Worm (Caenorhabditis elegans) whole organism, L2 larva: ENCODE measurements around the gene C56C10.4.

Experiments used
- C34F6.9 ChIP-seq: fragments of 150-350 bp; optimal IDR thresholded peaks from 2 replicates; lab custom pipeline; 2014; ENCODE audit warnings: missing biosample characterization, missing genetic modification characterization
- F13H6.1 ChIP-seq: sonication (generic microtip); optimal IDR thresholded peaks from 2 replicates; lab custom pipeline; 2016; ENCODE audit warnings: missing genetic modification characterization, missing compliant biosample characterization
- R02D3.7 ChIP-seq: fragments of 150-350 bp; optimal IDR thresholded peaks from 2 replicates; lab custom pipeline; 2014; ENCODE audit warnings: missing biosample characterization, missing genetic modification characterization
- ZK546.5 ChIP-seq: sonication (generic microtip); optimal IDR thresholded peaks from 2 replicates; lab custom pipeline; 2017; ENCODE audit warnings: missing biosample characterization, missing genetic modification characterization
- alr-1 ChIP-seq: fragments of 150-350 bp; optimal IDR thresholded peaks from 2 replicates; lab custom pipeline; 2014; ENCODE audit warnings: missing biosample characterization, missing genetic modification characterization
- aly-2 ChIP-seq: fragments of 150-350 bp; optimal IDR thresholded peaks from 2 replicates; lab custom pipeline; 2014; ENCODE audit warnings: missing biosample characterization, missing genetic modification characterization
- blmp-1 ChIP-seq: sonication (generic microtip); optimal IDR thresholded peaks from 2 replicates; lab custom pipeline; 2017; ENCODE audit warnings: missing genetic modification characterization, mild to moderate bottlenecking, missing compliant biosample characterization, antibody characterized with exemption, moderate library complexity; ENCODE audit not compliant: insufficient read depth
- ceh-16 ChIP-seq: fragments of 150-350 bp; optimal IDR thresholded peaks from 2 replicates; lab custom pipeline; 2014; ENCODE audit warnings: missing biosample characterization, missing genetic modification characterization
- crh-2 ChIP-seq: sonication (generic microtip); optimal IDR thresholded peaks from 2 replicates; lab custom pipeline; 2017; ENCODE audit warnings: missing biosample characterization, missing genetic modification characterization
- dmd-4 ChIP-seq: sonication (generic microtip); optimal IDR thresholded peaks from 2 replicates; lab custom pipeline; 2017; ENCODE audit warnings: missing biosample characterization, missing genetic modification characterization
- egl-27 ChIP-seq: sonication (generic microtip); optimal IDR thresholded peaks from 3 replicates; lab custom pipeline; 2017; ENCODE audit warnings: missing biosample characterization, missing genetic modification reagents, missing genetic modification characterization
- elt-1 ChIP-seq: fragments of 150-350 bp; optimal IDR thresholded peaks from 2 replicates; lab custom pipeline; 2014; ENCODE audit warnings: missing biosample characterization, missing genetic modification characterization
- elt-3 ChIP-seq: sonication (generic microtip); optimal IDR thresholded peaks from 2 replicates; lab custom pipeline; 2017; ENCODE audit warnings: missing biosample characterization, missing genetic modification characterization
- fos-1 ChIP-seq: fragments of 150-350 bp; optimal IDR thresholded peaks from 2 replicates; lab custom pipeline; 2014; ENCODE audit warnings: missing biosample characterization, missing genetic modification characterization
- gmeb-1 ChIP-seq: fragments of 150-350 bp; optimal IDR thresholded peaks from 2 replicates; lab custom pipeline; 2014; ENCODE audit warnings: missing biosample characterization, missing genetic modification characterization
- lin-13 ChIP-seq: fragments of 150-350 bp; optimal IDR thresholded peaks from 2 replicates; lab custom pipeline; 2014; ENCODE audit warnings: missing biosample characterization, missing genetic modification reagents, missing genetic modification characterization
- lin-39 ChIP-seq: fragments of 150-350 bp; optimal IDR thresholded peaks from 2 replicates; lab custom pipeline; 2014; ENCODE audit warnings: missing biosample characterization, missing genetic modification reagents, missing genetic modification characterization
- lsy-2 ChIP-seq, 2 experiments: fragments of 150-350 bp in 1 of 2; sonication (generic microtip) in 1 of 2; optimal IDR thresholded peaks; 2 replicates each; lab custom pipeline; 2014 to 2017; ENCODE audit warnings: missing biosample characterization in 2 of 2, missing genetic modification characterization in 2 of 2
- mab-5 ChIP-seq: fragments of 150-350 bp; optimal IDR thresholded peaks from 2 replicates; lab custom pipeline; 2014; ENCODE audit warnings: missing biosample characterization, missing genetic modification characterization
- mbf-1 ChIP-seq: sonication (generic microtip); optimal IDR thresholded peaks from 2 replicates; lab custom pipeline; 2017; ENCODE audit warnings: missing biosample characterization, missing genetic modification characterization
- nhr-12 ChIP-seq: fragments of 150-350 bp; optimal IDR thresholded peaks from 2 replicates; lab custom pipeline; 2014; ENCODE audit warnings: missing biosample characterization, missing genetic modification characterization
- nhr-129 ChIP-seq: fragments of 150-350 bp; optimal IDR thresholded peaks from 2 replicates; lab custom pipeline; 2014; ENCODE audit warnings: missing biosample characterization, missing genetic modification characterization
- nhr-21 ChIP-seq: fragments of 150-350 bp; optimal IDR thresholded peaks from 2 replicates; lab custom pipeline; 2014; ENCODE audit warnings: missing biosample characterization, missing genetic modification characterization
- nhr-237 ChIP-seq: fragments of 150-350 bp; optimal IDR thresholded peaks from 2 replicates; lab custom pipeline; 2014; ENCODE audit warnings: missing biosample characterization, missing genetic modification characterization
- nhr-6 ChIP-seq: fragments of 150-350 bp; optimal IDR thresholded peaks from 2 replicates; lab custom pipeline; 2014; ENCODE audit warnings: missing biosample characterization, missing genetic modification characterization
- nhr-77 ChIP-seq: fragments of 150-350 bp; optimal IDR thresholded peaks from 2 replicates; lab custom pipeline; 2014; ENCODE audit warnings: missing biosample characterization, missing genetic modification characterization
- sem-4 ChIP-seq: fragments of 150-350 bp; optimal IDR thresholded peaks from 2 replicates; lab custom pipeline; 2014; ENCODE audit warnings: missing biosample characterization, missing genetic modification reagents, missing genetic modification characterization
- sma-3 ChIP-seq: sonication (generic microtip); optimal IDR thresholded peaks from 2 replicates; lab custom pipeline; 2016; ENCODE audit warnings: missing genetic modification reagents, missing genetic modification characterization, missing compliant biosample characterization
- sma-9 ChIP-seq, 2 experiments: fragments of 150-350 bp in 1 of 2; sonication (generic microtip) in 1 of 2; optimal IDR thresholded peaks; 2 replicates each; lab custom pipeline; 2014 to 2016; ENCODE audit warnings: missing genetic modification characterization in 2 of 2, mild to moderate bottlenecking in 1 of 2, missing biosample characterization in 1 of 2, missing compliant biosample characterization in 1 of 2, missing genetic modification reagents in 1 of 2, moderate library complexity in 1 of 2
- snpc-4 ChIP-seq: fragments of 150-350 bp; optimal IDR thresholded peaks from 2 replicates; lab custom pipeline; 2014; ENCODE audit warnings: missing biosample characterization, missing genetic modification characterization
- unc-39 ChIP-seq: fragments of 150-350 bp; optimal IDR thresholded peaks from 2 replicates; lab custom pipeline; 2014; ENCODE audit warnings: missing biosample characterization, missing genetic modification characterization
- unc-55 ChIP-seq: fragments of 150-350 bp; sonication (generic microtip); optimal IDR thresholded peaks from 3 replicates; lab custom pipeline; 2014; ENCODE audit warnings: missing biosample characterization, missing genetic modification reagents, missing genetic modification characterization
- unc-62 ChIP-seq: fragments of 150-350 bp; optimal IDR thresholded peaks from 2 replicates; lab custom pipeline; 2014; ENCODE audit warnings: missing biosample characterization, missing genetic modification reagents, missing genetic modification characterization
- zag-1 ChIP-seq: fragments of 150-350 bp; optimal IDR thresholded peaks from 2 replicates; lab custom pipeline; 2014; ENCODE audit warnings: missing biosample characterization, missing genetic modification characterization
- ztf-1 ChIP-seq: fragments of 200-800 bp; sonication (Bioruptor generic); conservative IDR thresholded peaks from 2 replicates; pipeline ENCODE4 v1.3.6; 2022; ENCODE audit warnings: missing genetic modification characterization, missing compliant biosample characterization
- ztf-4 ChIP-seq: fragments of 150-350 bp; optimal IDR thresholded peaks from 2 replicates; lab custom pipeline; 2014; ENCODE audit warnings: missing biosample characterization, missing genetic modification characterization

Gene C56C10.4

DNA sequence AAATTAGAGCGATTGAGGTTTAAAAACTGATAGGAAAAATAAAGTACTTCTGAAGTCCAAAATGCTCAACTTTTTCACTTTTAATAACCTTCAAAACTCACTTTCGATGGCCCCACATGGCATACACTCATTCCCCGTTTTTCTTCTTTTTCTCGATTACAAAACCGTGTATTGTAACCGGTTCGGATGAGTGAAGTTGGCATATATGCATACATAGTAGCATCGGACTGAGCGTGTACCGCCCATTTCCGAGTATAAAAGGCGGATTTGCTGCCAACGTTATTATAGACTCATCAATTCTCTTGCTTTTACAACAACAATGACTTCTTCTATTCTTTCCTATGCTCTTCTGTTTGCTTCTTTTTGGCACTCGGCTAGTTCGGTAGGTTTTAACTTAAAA is at the start of gene C56C10.4:
TSS of gene C56C10.4 (plus strand) at position 301 of the 400 bp plus-strand sequence.
- TF ChIP-seq ztf-4 (no peak), zag-1 (tag; lab: Kevin White, UChicago) (no peak), ztf-1 (GFP tag; lab: Robert Waterston, UW) (no peak), unc-62 (GFP tag; lab: Kevin White, UChicago) (no peak), mbf-1 (tag; lab: Kevin White, UChicago) (no peak), nhr-237 (tag; lab: Kevin White, UChicago) (no peak), nhr-21 (no peak), egl-27 (tag; lab: Kevin White, UChicago) (no peak)

DNA sequence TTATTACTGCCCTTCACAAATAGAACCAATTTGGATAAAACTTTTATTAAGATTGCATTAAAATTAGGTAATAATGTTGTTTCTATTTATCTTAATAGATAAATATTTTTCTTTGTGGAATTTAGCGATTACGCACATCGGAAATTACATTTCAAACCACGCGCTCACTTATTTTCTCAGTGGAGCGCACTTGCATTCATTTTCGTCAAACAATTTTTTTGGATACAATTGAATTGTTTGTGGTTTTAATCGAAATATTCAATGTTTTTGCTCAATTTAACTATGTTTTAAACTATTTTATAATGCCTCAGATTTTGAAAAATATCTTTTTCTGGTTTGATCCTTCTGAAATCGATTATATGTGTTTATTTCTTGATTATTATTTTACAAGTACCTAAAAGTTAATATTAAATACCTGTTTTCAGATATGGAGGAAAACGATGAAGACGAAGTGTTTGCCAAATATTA is 46.9 kb upstream of the C56C10.4 start, which contains the start of gene utp-20:
TSS of gene utp-20 (plus strand) at position 418 of the 468 bp plus-strand sequence.
- TF ChIP-seq mbf-1 (tag; lab: Kevin White, UChicago) (no peak), F13H6.1 (tag; lab: Kevin White, UChicago) (peak; percentile 5), C34F6.9 (tag; lab: Kevin White, UChicago) (peak; percentile 64), lin-13 (GFP tag; lab: Kevin White, UChicago) (peak; percentile 44), crh-2 (tag; lab: Kevin White, UChicago) (peak; percentile 44), nhr-237 (tag; lab: Kevin White, UChicago) (no peak), sma-9 (GFP tag; optimal IDR thresholded peaks at IDR 0.05; lab: Kevin White, UChicago) (peak; percentile 30), sma-9 (tag; optimal IDR thresholded peaks at IDR 0.05; lab: Kevin White, UChicago) (no peak), gmeb-1 (tag; lab: Kevin White, UChicago) (peak; percentile 90), lsy-2 (tag; optimal IDR thresholded peaks at IDR 0.05; lab: Kevin White, UChicago) (peak in 1 of 2 experiments; percentile 81), sma-3 (GFP tag; lab: Kevin White, UChicago) (peak; percentile 55), nhr-77 (tag; lab: Kevin White, UChicago) (no peak), nhr-129 (tag; lab: Kevin White, UChicago) (peak; percentile 61), mab-5 (peak; percentile 13), unc-55 (GFP tag; lab: Kevin White, UChicago) (peak; percentile 87)

DNA sequence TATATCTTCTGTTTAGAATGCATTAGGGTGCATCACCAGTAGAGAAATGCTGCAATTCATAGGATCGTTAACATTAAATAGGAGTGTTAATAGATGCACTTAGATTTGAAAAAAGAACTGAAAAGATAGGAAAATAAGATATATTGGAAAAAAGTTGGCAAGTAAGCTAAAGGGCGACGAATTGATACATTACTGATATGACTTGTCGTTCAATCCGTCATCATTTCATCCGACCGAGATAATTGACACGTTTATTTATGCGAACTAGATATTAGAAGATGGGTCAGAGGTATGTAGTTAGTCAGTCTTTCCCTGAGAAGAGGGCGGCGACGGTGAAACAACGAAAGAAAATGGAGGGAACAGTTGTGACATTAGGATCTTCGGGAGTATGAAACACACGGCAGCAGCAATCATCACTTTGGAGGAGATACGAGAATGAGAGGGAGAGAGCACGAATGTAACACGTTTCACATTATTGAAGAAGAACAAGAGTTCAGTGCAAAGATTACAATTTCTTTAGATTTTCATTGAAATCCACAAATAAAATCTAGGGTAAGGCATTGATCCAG is 37.9 kb upstream of the C56C10.4 start, which contains the start of gene lron-15:
TSS of gene lron-15 (minus strand) at position 51 of the 569 bp plus-strand sequence.
- no peak for TF ChIP-seq alr-1 (tag; lab: Kevin White, UChicago)
- TF ChIP-seq nhr-77 (tag; lab: Kevin White, UChicago): no peak
- no peak for TF ChIP-seq ZK546.5 (tag; lab: Kevin White, UChicago)
- TF ChIP-seq, all 48 proteins: peak for 0

DNA sequence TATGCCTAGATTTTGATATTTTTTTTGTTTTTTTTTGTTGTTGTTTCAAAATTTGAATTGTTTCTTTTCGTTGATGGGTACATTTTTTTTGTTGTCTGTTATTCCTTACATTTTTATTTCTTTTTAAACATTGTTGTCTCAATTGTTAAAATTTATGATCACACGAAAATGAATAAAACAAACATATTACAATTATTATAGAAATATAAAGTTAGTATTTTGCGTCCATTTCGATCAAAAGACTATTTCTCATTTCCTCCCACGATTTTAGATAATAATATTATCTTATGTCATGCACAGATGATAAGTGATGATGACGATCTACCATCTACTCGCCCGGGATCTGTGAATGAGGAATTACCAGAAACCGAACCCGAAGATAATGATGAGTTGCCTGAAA is 28.2 kb upstream of the C56C10.4 start, which contains the start of gene wrn-1:
TSS of gene wrn-1 (plus strand) at position 301 of the 400 bp plus-strand sequence.
- no peak for TF ChIP-seq nhr-237 (tag; lab: Kevin White, UChicago)
- no peak for TF ChIP-seq nhr-6 (tag; lab: Kevin White, UChicago)
- no peak for TF ChIP-seq unc-55 (GFP tag; lab: Kevin White, UChicago)
- TF ChIP-seq sem-4: no peak
- TF ChIP-seq R02D3.7 (tag; lab: Kevin White, UChicago): no peak
- no peak for TF ChIP-seq elt-1 (tag; lab: Kevin White, UChicago)
- TF ChIP-seq F13H6.1 (tag; lab: Kevin White, UChicago): no peak
- no peak for TF ChIP-seq lin-39 (tag; lab: Kevin White, UChicago)
- TF ChIP-seq unc-39: no peak
- TF ChIP-seq aly-2 (tag; lab: Kevin White, UChicago): no peak
- no peak for TF ChIP-seq ztf-1 (GFP tag; lab: Robert Waterston, UW)
- TF ChIP-seq alr-1 (tag; lab: Kevin White, UChicago): no peak
- TF ChIP-seq ztf-4: no peak
- no peak for TF ChIP-seq nhr-12 (tag; lab: Kevin White, UChicago)
- TF ChIP-seq unc-62 (GFP tag; lab: Kevin White, UChicago): no peak
- no peak for TF ChIP-seq gmeb-1 (tag; lab: Kevin White, UChicago)
- no peak for TF ChIP-seq crh-2 (tag; lab: Kevin White, UChicago)
- no peak for TF ChIP-seq C34F6.9 (tag; lab: Kevin White, UChicago)

DNA sequence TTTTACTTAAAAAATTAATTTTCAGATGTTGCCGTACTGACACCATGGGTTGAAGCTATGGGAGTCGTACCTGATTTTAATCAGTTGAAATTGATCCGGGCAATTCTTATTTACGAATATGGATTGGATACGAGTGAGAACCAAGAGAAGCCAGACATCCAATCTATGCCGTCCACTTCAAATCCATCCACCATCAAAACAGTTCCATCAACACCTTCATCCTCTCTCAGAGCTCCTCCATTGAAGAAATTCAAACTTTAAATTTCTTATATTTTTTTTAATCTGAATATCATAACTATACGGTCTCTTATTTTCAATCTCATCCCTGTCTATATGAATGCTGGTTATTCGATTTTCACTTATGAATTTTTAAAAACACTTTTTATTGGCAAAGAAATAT is 24.0 kb upstream of the C56C10.4 start:
- TF ChIP-seq sma-3 (GFP tag; lab: Kevin White, UChicago): no peak
- no peak for TF ChIP-seq ceh-16 (tag; lab: Kevin White, UChicago)
- no peak for TF ChIP-seq nhr-237 (tag; lab: Kevin White, UChicago)
- TF ChIP-seq C34F6.9 (tag; lab: Kevin White, UChicago): no peak
- TF ChIP-seq lsy-2 (tag; optimal IDR thresholded peaks at IDR 0.05; lab: Kevin White, UChicago): no peak
- TF ChIP-seq lin-13 (GFP tag; lab: Kevin White, UChicago): no peak
- no peak for TF ChIP-seq sma-9 (GFP tag; optimal IDR thresholded peaks at IDR 0.05; lab: Kevin White, UChicago)
- no peak for TF ChIP-seq sma-9 (tag; optimal IDR thresholded peaks at IDR 0.05; lab: Kevin White, UChicago)
- TF ChIP-seq nhr-77 (tag; lab: Kevin White, UChicago): no peak
- TF ChIP-seq blmp-1 (tag; lab: Kevin White, UChicago): no peak
- no peak for TF ChIP-seq fos-1 (tag; lab: Kevin White, UChicago)
- no peak for TF ChIP-seq F13H6.1 (tag; lab: Kevin White, UChicago)
- no peak for TF ChIP-seq elt-3 (tag; lab: Kevin White, UChicago)
- TF ChIP-seq dmd-4: no peak
- TF ChIP-seq zag-1 (tag; lab: Kevin White, UChicago): no peak
- no peak for TF ChIP-seq snpc-4 (tag; lab: Kevin White, UChicago)
- no peak for TF ChIP-seq unc-39
- no peak for TF ChIP-seq ZK546.5 (tag; lab: Kevin White, UChicago)
- no peak for TF ChIP-seq unc-55 (GFP tag; lab: Kevin White, UChicago)
- no peak for TF ChIP-seq aly-2 (tag; lab: Kevin White, UChicago)
- no peak for TF ChIP-seq lin-39 (tag; lab: Kevin White, UChicago)
